Worm (Caenorhabditis elegans) whole organism, L4 larva: ENCODE measurements around the gene gem-1.

Experiments
- F10B5.3 ChIP-seq: sonication (generic microtip); optimal IDR thresholded peaks from 2 replicates; lab custom pipeline; 2016; ENCODE audit warnings: mild to moderate bottlenecking, missing genetic modification characterization, missing compliant biosample characterization
- R02D3.7 ChIP-seq: fragments of 150-350 bp; sonication (generic microtip); optimal IDR thresholded peaks from 3 replicates; lab custom pipeline; 2014; ENCODE audit warnings: missing biosample characterization, missing genetic modification characterization
- dpl-1 ChIP-seq: fragments of 150-350 bp; optimal IDR thresholded peaks from 2 replicates; lab custom pipeline; 2014; ENCODE audit warnings: missing biosample characterization, missing genetic modification reagents, missing genetic modification characterization
- mdt-29 ChIP-seq: fragments of 200-800 bp; sonication (Bioruptor generic); IDR thresholded peaks from 2 replicates; pipeline ENCODE4 v1.3.6; 2022; ENCODE audit warnings: missing genetic modification reagents, missing genetic modification characterization, missing compliant biosample characterization
- snpc-4 ChIP-seq: fragments of 150-350 bp; optimal IDR thresholded peaks from 2 replicates; lab custom pipeline; 2014; ENCODE audit warnings: missing biosample characterization, missing genetic modification characterization
- ztf-11 ChIP-seq: fragments of 150-350 bp; optimal IDR thresholded peaks from 2 replicates; lab custom pipeline; 2014; ENCODE audit warnings: missing biosample characterization, missing genetic modification characterization

- TF ChIP-seq snpc-4 (tag; lab: Kevin White, UChicago) (no peak), ztf-11 (tag; lab: Kevin White, UChicago) (no peak), dpl-1 (GFP tag; lab: Kevin White, UChicago) (no peak), F10B5.3 (no peak), R02D3.7 (tag; lab: Kevin White, UChicago) (no peak), mdt-29 (no peak)
These were observed 32.8 kb upstream of the gem-1 start, which contains the start of the genes cyp-13B1 and C29F7.1 for ce11 chrX:13409543-13409942.
